Worm (Caenorhabditis elegans): Measurements from ENCODE around the gene cgt-3.

The cgt-3 gene

DNA sequence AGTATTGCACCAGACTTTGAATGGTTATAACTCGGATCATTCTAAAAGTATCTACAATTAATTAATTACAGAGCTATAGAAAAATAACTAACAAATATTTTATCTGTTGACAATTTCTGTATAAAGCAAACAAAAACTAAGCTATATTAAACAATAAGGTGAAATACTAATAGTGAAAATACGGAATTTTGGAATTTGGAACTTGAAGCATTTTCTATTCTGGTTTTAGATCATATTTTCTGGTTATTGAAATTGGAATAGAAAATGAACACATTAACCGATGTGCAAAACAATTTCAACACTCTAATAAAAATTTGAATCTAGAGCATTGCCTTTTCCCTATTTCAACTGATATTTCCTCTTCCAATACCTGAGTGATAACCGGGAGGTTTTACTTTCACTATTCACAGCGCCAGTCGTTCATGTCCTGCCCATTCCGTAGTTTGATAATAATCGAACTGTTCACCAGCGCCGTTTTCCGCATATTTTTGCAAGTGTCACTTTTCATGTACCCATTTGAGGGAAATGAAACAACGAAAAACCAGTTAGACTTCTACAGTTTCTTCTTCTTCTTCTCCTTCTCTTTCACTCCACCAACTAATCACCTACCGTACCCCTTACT lies 11.1 kb upstream of the cgt-3 start:
- TF ChIP-seq fkh-10 (GFP tag; optimal IDR thresholded peaks at IDR 0.05) (no peak), elt-2 (tag; optimal IDR thresholded peaks at IDR 0.05) (peak; percentile 65)

DNA sequence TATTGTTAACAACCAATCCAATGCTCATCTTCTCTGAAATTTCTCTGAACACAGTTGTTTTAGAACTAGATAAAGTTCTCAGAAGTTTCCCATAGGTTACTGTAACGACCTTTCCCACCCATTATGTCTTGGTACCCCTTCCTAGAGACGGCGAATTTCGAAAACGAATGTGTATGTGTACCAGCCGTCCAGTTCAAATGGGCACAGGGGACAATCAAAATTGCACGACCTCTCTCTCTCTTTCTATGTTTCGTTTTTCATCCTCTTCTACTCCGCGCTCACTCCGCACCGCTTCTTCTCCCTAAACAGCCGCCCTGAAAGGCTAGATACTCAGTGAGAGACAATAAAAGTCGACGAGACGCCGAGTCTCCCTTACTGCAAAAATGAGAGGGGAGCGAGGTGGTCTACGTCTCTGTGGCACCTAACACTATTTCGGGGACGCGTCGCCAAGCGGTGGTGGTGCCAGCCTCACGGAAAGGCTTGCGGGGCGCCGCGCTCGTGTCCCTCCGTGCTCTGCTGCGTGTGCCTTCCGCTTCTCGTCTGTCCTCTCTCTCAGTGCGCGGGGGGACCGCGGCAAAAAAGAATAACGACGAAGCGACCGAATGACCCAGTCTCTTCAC lies 9.6 kb upstream of the cgt-3 start:
- peak; percentile 5 for TF ChIP-seq lin-39 (tag; optimal IDR thresholded peaks at IDR 0.05)
- TF ChIP-seq snpc-4 (tag; optimal IDR thresholded peaks at IDR 0.05) = peak; percentile 52
- TF ChIP-seq ztf-4 (tag; optimal IDR thresholded peaks at IDR 0.05) = no peak
- no peak for TF ChIP-seq jun-1 (tag; optimal IDR thresholded peaks at IDR 0.05)
- TF ChIP-seq ama-1 (optimal IDR thresholded peaks at IDR 0.05) = peak; percentile 68
- TF ChIP-seq sea-2 (GFP tag; optimal IDR thresholded peaks at IDR 0.05) = no peak
- peak; percentile 28 for TF ChIP-seq elt-2 (tag; optimal IDR thresholded peaks at IDR 0.05)
- peak; percentile 75 for TF ChIP-seq nfya-1 (tag; optimal IDR thresholded peaks at IDR 0.05; ENCODE audit: insufficient read depth)
- peak; percentile 38 for TF ChIP-seq lsy-12 (tag; optimal IDR thresholded peaks at IDR 0.05)
- peak; percentile 6 for TF ChIP-seq pqm-1 (tag; optimal IDR thresholded peaks at IDR 0.05)
- TF ChIP-seq nhr-23 (tag; optimal IDR thresholded peaks at IDR 0.05) = peak; percentile 72
- TF ChIP-seq ceh-9 (tag; optimal IDR thresholded peaks at IDR 0.05) = no peak
- peak; percentile 23 for TF ChIP-seq ceh-82 (tag; optimal IDR thresholded peaks at IDR 0.05)
- peak; percentile 76 for TF ChIP-seq egl-5 (tag; optimal IDR thresholded peaks at IDR 0.05)
- TF ChIP-seq R02D3.7 (tag; optimal IDR thresholded peaks at IDR 0.05) = no peak
- peak; percentile 21 for TF ChIP-seq unc-62 (GFP tag; optimal IDR thresholded peaks at IDR 0.05)
- peak; percentile 62 for TF ChIP-seq tbx-2 (tag; optimal IDR thresholded peaks at IDR 0.05)
- TF ChIP-seq lin-15B (tag; optimal IDR thresholded peaks at IDR 0.05) = no peak
- TF ChIP-seq hmg-11 (tag; optimal IDR thresholded peaks at IDR 0.05) = peak; percentile 72
- no peak for TF ChIP-seq nhr-237 (tag; optimal IDR thresholded peaks at IDR 0.05)
- TF ChIP-seq pha-4 (tag; optimal IDR thresholded peaks at IDR 0.05) = peak; percentile 5
- no peak for TF ChIP-seq elt-1 (tag; optimal IDR thresholded peaks at IDR 0.05)
- peak; percentile 35 for TF ChIP-seq nhr-43 (tag; optimal IDR thresholded peaks at IDR 0.05; ENCODE audit: poor library complexity, severe bottlenecking)
- no peak for TF ChIP-seq ZK546.5 (tag; optimal IDR thresholded peaks at IDR 0.05)

ce11 chrII:5902139-5902538 lies 9.0 kb upstream of the cgt-3 start:
- TF ChIP-seq pqm-1 (tag; optimal IDR thresholded peaks at IDR 0.05) (no peak), ztf-11 (tag; optimal IDR thresholded peaks at IDR 0.05) (no peak), fos-1 (tag; optimal IDR thresholded peaks at IDR 0.05) (no peak), nhr-11 (tag; optimal IDR thresholded peaks at IDR 0.05) (no peak), nhr-28 (tag; optimal IDR thresholded peaks at IDR 0.05) (no peak), jun-1 (tag; optimal IDR thresholded peaks at IDR 0.05) (no peak), mdl-1 (tag; optimal IDR thresholded peaks at IDR 0.05) (no peak), nhr-67 (tag; optimal IDR thresholded peaks at IDR 0.05) (no peak), R02D3.7 (tag; optimal IDR thresholded peaks at IDR 0.05) (no peak), eor-1 (tag; optimal IDR thresholded peaks at IDR 0.05) (no peak), elt-3 (tag; optimal IDR thresholded peaks at IDR 0.05) (no peak), ceh-16 (tag; optimal IDR thresholded peaks at IDR 0.05) (no peak), nhr-76 (tag; optimal IDR thresholded peaks at IDR 0.05) (no peak), daf-12 (tag; optimal IDR thresholded peaks at IDR 0.05) (no peak), egl-5 (tag; optimal IDR thresholded peaks at IDR 0.05) (no peak), ama-1 (optimal IDR thresholded peaks at IDR 0.05) (no peak), nhr-43 (tag; optimal IDR thresholded peaks at IDR 0.05; ENCODE audit: poor library complexity, severe bottlenecking) (no peak)

- TF ChIP-seq fkh-2 (tag; optimal IDR thresholded peaks at IDR 0.05) = no peak
- TF ChIP-seq elt-2 (tag; optimal IDR thresholded peaks at IDR 0.05) = no peak
- no peak for TF ChIP-seq lin-39 (tag; optimal IDR thresholded peaks at IDR 0.05)
- no peak for TF ChIP-seq ama-1 (optimal IDR thresholded peaks at IDR 0.05)
- TF ChIP-seq nhr-28 (tag; optimal IDR thresholded peaks at IDR 0.05) = no peak
- no peak for TF ChIP-seq R02D3.7 (tag; optimal IDR thresholded peaks at IDR 0.05)
- TF ChIP-seq mml-1 (tag; optimal IDR thresholded peaks at IDR 0.05) = no peak
- no peak for TF ChIP-seq nfya-1 (tag; optimal IDR thresholded peaks at IDR 0.05; ENCODE audit: insufficient read depth)
- TF ChIP-seq nhr-12 (tag; optimal IDR thresholded peaks at IDR 0.05) = no peak
- no peak for TF ChIP-seq daf-12 (tag; optimal IDR thresholded peaks at IDR 0.05)
- no peak for TF ChIP-seq eor-1 (tag; optimal IDR thresholded peaks at IDR 0.05)
- TF ChIP-seq hmg-11 (tag; optimal IDR thresholded peaks at IDR 0.05) = no peak
- no peak for TF ChIP-seq nhr-77 (tag; optimal IDR thresholded peaks at IDR 0.05)
- TF ChIP-seq nhr-23 (tag; optimal IDR thresholded peaks at IDR 0.05) = no peak
- no peak for TF ChIP-seq fos-1 (tag; optimal IDR thresholded peaks at IDR 0.05)
Observed at ce11 chrII:5904252-5904651, 6.9 kb upstream of the cgt-3 start, which contains the start of gene tsp-18. Gene tsp-18 (plus strand): TSS chrII:5904552.
